Fruit fly (Drosophila melanogaster) whole organism, embryonic: Measurements from ENCODE around the gene CG13313.

ENCODE experiments used
- Aef1 ChIP-seq: fragments of 200-800 bp; sonication (Bioruptor generic); IDR thresholded peaks from 3 replicates; pipeline ENCODE4 v1.3.6; 2022; ENCODE audit warnings: missing biosample characterization, missing genetic modification characterization
- Bdp1 ChIP-seq: fragments of 200-800 bp; sonication (Bioruptor generic); optimal IDR thresholded peaks from 3 replicates; lab custom pipeline; 2016; ENCODE audit warnings: missing biosample characterization, missing genetic modification characterization
- Bgb ChIP-seq: fragments of 200-800 bp; sonication (Bioruptor generic); IDR thresholded peaks from 2 replicates; pipeline ENCODE4 v1.3.6; 2022; ENCODE audit warnings: missing biosample characterization, missing genetic modification characterization; ENCODE audit not compliant: partially characterized antibody
- Blimp-1 ChIP-seq: fragments of 200-800 bp; sonication (Bioruptor generic); optimal IDR thresholded peaks from 3 replicates; lab custom pipeline; 2018; ENCODE audit warnings: missing biosample characterization, missing genetic modification characterization, mild to moderate bottlenecking, moderate library complexity, missing genetic modification reagents
- BtbVII ChIP-seq: fragments of 200-800 bp; sonication (Bioruptor generic); optimal IDR thresholded peaks from 3 replicates; lab custom pipeline; 2017; ENCODE audit warnings: missing biosample characterization, mild to moderate bottlenecking, missing genetic modification characterization
- CG10274 ChIP-seq: fragments of 200-800 bp; sonication (Bioruptor generic); optimal IDR thresholded peaks from 3 replicates; lab custom pipeline; 2017; ENCODE audit warnings: missing biosample characterization, mild to moderate bottlenecking, missing genetic modification characterization
- CG11085 ChIP-seq: fragments of 200-800 bp; sonication (Bioruptor generic); IDR thresholded peaks from 2 replicates; pipeline ENCODE4 v1.3.6; 2022; ENCODE audit warnings: missing biosample characterization, missing genetic modification characterization
- CG11695 ChIP-seq: fragments of 200-800 bp; sonication (Bioruptor generic); IDR thresholded peaks from 3 replicates; pipeline ENCODE4 v1.3.6; 2022; ENCODE audit warnings: missing biosample characterization, missing genetic modification characterization
- CG11696 ChIP-seq: fragments of 200-800 bp; sonication (Bioruptor generic); IDR thresholded peaks from 2 replicates; pipeline ENCODE4 v1.3.6; 2022; ENCODE audit warnings: missing biosample characterization, missing genetic modification characterization
- CG12299 ChIP-seq: fragments of 200-800 bp; sonication (Bioruptor generic); optimal IDR thresholded peaks from 2 replicates; lab custom pipeline; 2018; ENCODE audit warnings: missing biosample characterization, mild to moderate bottlenecking, missing genetic modification characterization
- CG14710 ChIP-seq: fragments of 200-800 bp; sonication (Bioruptor generic); optimal IDR thresholded peaks from 3 replicates; lab custom pipeline; 2019; ENCODE audit warnings: missing biosample characterization, mild to moderate bottlenecking, missing genetic modification characterization, moderate library complexity
- CG14860 ChIP-seq: fragments of 200-800 bp; sonication (Bioruptor generic); IDR thresholded peaks from 3 replicates; pipeline ENCODE4 v1.3.6; 2022; ENCODE audit warnings: missing biosample characterization, missing genetic modification characterization; ENCODE audit not compliant: partially characterized antibody
- CG16863 ChIP-seq: fragments of 200-800 bp; sonication (Bioruptor generic); optimal IDR thresholded peaks from 3 replicates; lab custom pipeline; 2016; ENCODE audit warnings: missing biosample characterization, missing genetic modification characterization
- CG17802 ChIP-seq: fragments of 200-800 bp; sonication (Bioruptor generic); optimal IDR thresholded peaks from 2 replicates; lab custom pipeline; 2018; ENCODE audit warnings: missing biosample characterization, mild to moderate bottlenecking, missing genetic modification characterization, moderate library complexity
- CG18262 ChIP-seq: fragments of 200-800 bp; optimal IDR thresholded peaks from 3 replicates; lab custom pipeline; 2019; ENCODE audit warnings: missing biosample characterization, mild to moderate bottlenecking, missing genetic modification characterization, moderate library complexity
- CG2712 ChIP-seq: fragments of 200-800 bp; optimal IDR thresholded peaks from 3 replicates; lab custom pipeline; 2019; ENCODE audit warnings: missing biosample characterization, mild to moderate bottlenecking, missing genetic modification characterization, moderate library complexity
- CG3065 ChIP-seq: fragments of 200-800 bp; sonication (Bioruptor generic); optimal IDR thresholded peaks from 2 replicates; lab custom pipeline; 2016; ENCODE audit warnings: missing biosample characterization, missing genetic modification characterization
- CG3847 ChIP-seq: fragments of 200-800 bp; sonication (Bioruptor generic); IDR thresholded peaks from 2 replicates; pipeline ENCODE4 v1.3.6; 2022; ENCODE audit warnings: missing biosample characterization, missing genetic modification characterization
- CG42726 ChIP-seq: fragments of 200-800 bp; sonication (Bioruptor generic); IDR thresholded peaks from 2 replicates; pipeline ENCODE4 v1.3.6; 2022; ENCODE audit warnings: missing biosample characterization, missing genetic modification characterization; ENCODE audit not compliant: partially characterized antibody
- CG7357 ChIP-seq: fragments of 200-800 bp; sonication (Bioruptor generic); IDR thresholded peaks from 3 replicates; pipeline ENCODE4 v1.3.6; 2022; ENCODE audit warnings: missing biosample characterization, missing genetic modification characterization
- CG8944 ChIP-seq: fragments of 200-800 bp; sonication (Bioruptor generic); optimal IDR thresholded peaks from 3 replicates; lab custom pipeline; 2016; ENCODE audit warnings: missing biosample characterization, missing genetic modification characterization
- CG9876 ChIP-seq: fragments of 200-800 bp; sonication (Bioruptor generic); optimal IDR thresholded peaks from 2 replicates; lab custom pipeline; 2016; ENCODE audit warnings: missing biosample characterization, missing genetic modification characterization
- Dip3 ChIP-seq: fragments of 200-800 bp; sonication (Bioruptor generic); optimal IDR thresholded peaks from 3 replicates; lab custom pipeline; 2016; ENCODE audit warnings: missing biosample characterization, missing genetic modification characterization
- E2f1 ChIP-seq: fragments of 200-800 bp; sonication (Bioruptor generic); IDR thresholded peaks from 2 replicates; pipeline ENCODE4 v1.3.6; 2022; ENCODE audit warnings: missing biosample characterization, missing genetic modification characterization
- Ets97D ChIP-seq: fragments of 200-800 bp; sonication (Bioruptor generic); optimal IDR thresholded peaks from 3 replicates; lab custom pipeline; 2016; ENCODE audit warnings: missing biosample characterization, missing genetic modification characterization
- Gsc ChIP-seq: fragments of 200-800 bp; sonication (Bioruptor generic); IDR thresholded peaks from 2 replicates; pipeline ENCODE4 v1.3.6; 2022; ENCODE audit warnings: missing biosample characterization, missing genetic modification characterization
- Hr51 ChIP-seq, 2 experiments: fragments of 200-800 bp; sonication (Bioruptor generic); optimal IDR thresholded peaks; 2 replicates in 1 of 2; 3 replicates in 1 of 2; lab custom pipeline; 2016 to 2018; ENCODE audit warnings: missing biosample characterization in 2 of 2, missing genetic modification characterization in 2 of 2, mild to moderate bottlenecking in 1 of 2, moderate library complexity in 1 of 2
- Jarid2 ChIP-seq: fragments of 200-800 bp; sonication (Bioruptor generic); optimal IDR thresholded peaks from 3 replicates; lab custom pipeline; 2017; ENCODE audit warnings: mild to moderate bottlenecking, missing biosample characterization, missing genetic modification reagents, missing genetic modification characterization
- Stat92E ChIP-seq, 3 experiments: fragments of >200 bp in 2 of 3; fragments of 200-800 bp in 1 of 3; sonication (Bioruptor generic) in 1 of 3; optimal IDR thresholded peaks; 2 replicates each; lab custom pipeline; 2017 to 2019; ENCODE audit warnings: missing biosample characterization in 3 of 3, missing genetic modification characterization in 3 of 3, mild to moderate bottlenecking in 1 of 3, moderate library complexity in 1 of 3
- al ChIP-seq: fragments of 200-800 bp; sonication (Bioruptor generic); IDR thresholded peaks from 2 replicates; pipeline ENCODE4 v1.3.6; 2022; ENCODE audit warnings: missing biosample characterization, missing genetic modification characterization
- amos ChIP-seq: fragments of 200-800 bp; sonication (Bioruptor generic); IDR thresholded peaks from 2 replicates; pipeline ENCODE4 v1.3.6; 2022; ENCODE audit warnings: missing biosample characterization, missing genetic modification characterization; ENCODE audit not compliant: partially characterized antibody
- bbx ChIP-seq: fragments of 200-800 bp; sonication (Bioruptor generic); IDR thresholded peaks from 2 replicates; pipeline ENCODE4 v1.3.6; 2022; ENCODE audit warnings: missing biosample characterization, missing genetic modification characterization; ENCODE audit not compliant: partially characterized antibody
- bcd ChIP-seq: fragments of 200-800 bp; sonication (Bioruptor generic); optimal IDR thresholded peaks from 2 replicates; lab custom pipeline; 2017; ENCODE audit warnings: missing biosample characterization, mild to moderate bottlenecking, missing genetic modification characterization
- caup ChIP-seq: fragments of 200-800 bp; sonication (Bioruptor generic); optimal IDR thresholded peaks from 3 replicates; lab custom pipeline; 2017; ENCODE audit warnings: missing biosample characterization, mild to moderate bottlenecking, missing genetic modification characterization, moderate library complexity; ENCODE audit not compliant: severe bottlenecking
- crc ChIP-seq: fragments of 200-800 bp; sonication (Bioruptor generic); optimal IDR thresholded peaks from 2 replicates; lab custom pipeline; 2016; ENCODE audit warnings: missing biosample characterization, missing genetic modification characterization
- crol ChIP-seq: fragments of 200-800 bp; sonication (Bioruptor generic); IDR thresholded peaks from 2 replicates; pipeline ENCODE4 v1.3.6; 2022; ENCODE audit warnings: missing biosample characterization, missing genetic modification characterization
- dan ChIP-seq: fragments of 200-800 bp; sonication (Bioruptor generic); IDR thresholded peaks from 2 replicates; pipeline ENCODE4 v1.3.6; 2022; ENCODE audit warnings: missing biosample characterization, missing genetic modification characterization
- dmrt99B ChIP-seq: fragments of 200-800 bp; sonication (Bioruptor generic); optimal IDR thresholded peaks from 2 replicates; lab custom pipeline; 2018; ENCODE audit warnings: missing biosample characterization, mild to moderate bottlenecking, missing genetic modification characterization, moderate library complexity
- esg ChIP-seq: fragments of 200-800 bp; sonication (Bioruptor generic); conservative IDR thresholded peaks from 2 replicates; pipeline ENCODE4 v1.3.6; 2022; ENCODE audit warnings: missing biosample characterization, missing genetic modification characterization
- gsb ChIP-seq: fragments of 200-800 bp; sonication (Bioruptor generic); IDR thresholded peaks from 2 replicates; pipeline ENCODE4 v1.3.6; 2022; ENCODE audit warnings: missing biosample characterization, missing genetic modification characterization
- oc ChIP-seq: fragments of 200-800 bp; sonication (Bioruptor generic); optimal IDR thresholded peaks from 2 replicates; lab custom pipeline; 2018; ENCODE audit warnings: missing biosample characterization, mild to moderate bottlenecking, missing genetic modification characterization, moderate library complexity
- onecut ChIP-seq: fragments of 200-800 bp; sonication (Bioruptor generic); IDR thresholded peaks from 2 replicates; pipeline ENCODE4 v1.3.6; 2022; ENCODE audit warnings: missing biosample characterization, missing genetic modification characterization
- pan ChIP-seq, 4 experiments: fragments of >200 bp in 3 of 4; fragments of 200-800 bp in 1 of 4; sonication (Bioruptor generic) in 1 of 4; optimal IDR thresholded peaks in 3 of 4; IDR thresholded peaks in 1 of 4; 2 replicates each; pipeline versions ENCODE4 v1.3.6 to Lab custom; 2017 to 2022; ENCODE audit warnings: missing biosample characterization in 2 of 4, missing genetic modification characterization in 2 of 4, mixed read lengths in 1 of 4
- pho ChIP-seq: fragments of 200-800 bp; sonication (Bioruptor generic); optimal IDR thresholded peaks from 2 replicates; lab custom pipeline; 2016; ENCODE audit warnings: missing biosample characterization, missing genetic modification characterization
- prd ChIP-seq, 3 experiments: fragments of >200 bp in 2 of 3; fragments of 200-800 bp in 1 of 3; sonication (Bioruptor generic) in 1 of 3; optimal IDR thresholded peaks in 2 of 3; IDR thresholded peaks in 1 of 3; 2 replicates in 2 of 3; 3 replicates in 1 of 3; pipeline versions ENCODE4 v1.3.6 to Lab custom; 2017 to 2022; ENCODE audit warnings: missing biosample characterization in 1 of 3, missing genetic modification characterization in 1 of 3
- sima ChIP-seq: fragments of 200-800 bp; sonication (Bioruptor generic); optimal IDR thresholded peaks from 2 replicates; lab custom pipeline; 2016; ENCODE audit warnings: missing biosample characterization, missing genetic modification characterization
- slbo ChIP-seq: fragments of 200-800 bp; sonication (Bioruptor generic); IDR thresholded peaks from 2 replicates; pipeline ENCODE4 v1.3.6; 2022; ENCODE audit warnings: missing biosample characterization, missing genetic modification characterization
- vnd ChIP-seq: fragments of 200-800 bp; sonication (Bioruptor generic); IDR thresholded peaks from 3 replicates; pipeline ENCODE4 v1.3.6; 2022; ENCODE audit warnings: missing biosample characterization, missing genetic modification characterization; ENCODE audit not compliant: partially characterized antibody

CG13313 gene

DNA sequence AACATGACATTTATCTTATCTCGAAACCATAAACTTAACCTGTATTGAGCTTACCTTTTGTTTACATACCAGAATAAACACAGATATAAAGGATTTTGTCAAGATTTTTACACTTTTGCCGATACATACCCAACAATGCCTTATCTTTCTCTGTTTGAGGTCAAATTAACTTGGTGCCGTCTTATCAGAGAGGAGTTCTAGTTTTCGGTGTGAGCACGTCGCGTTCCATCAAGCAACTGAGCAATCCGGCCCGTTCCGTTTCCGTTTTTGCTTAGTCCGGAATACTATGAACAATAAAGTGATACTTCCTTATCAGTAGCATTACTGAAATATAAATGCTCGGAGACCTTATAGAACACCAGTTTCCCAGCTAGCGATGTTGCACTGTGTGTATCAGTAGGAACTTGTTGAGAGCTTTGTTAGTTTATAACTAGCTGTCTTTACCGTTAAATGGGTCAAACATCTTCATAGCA is 27.2 kb downstream of the CG13313 start, which contains the start of gene Galk (continued):
- TF ChIP-seq CG18262 (tag; lab: Kevin White, UChicago) (no peak), CG17802 (tag; lab: Kevin White, UChicago) (peak; percentile 25), slbo (peak; percentile 90), Blimp-1 (GFP tag; lab: Kevin White, UChicago) (peak; percentile 38), CG7357 (GFP tag; lab: Robert Waterston, UW) (no peak; the same call in 2 of the 3 replicates), bbx (no peak), CG11695 (GFP tag; lab: Robert Waterston, UW) (peak; percentile 38; the same call in 1 of the 3 replicates), CG14860 (GFP tag; lab: Robert Waterston, UW) (no peak), bcd (GFP tag; lab: Kevin White, UChicago) (peak; percentile 50), pan (optimal IDR thresholded peaks at IDR 0.05; lab: Kevin White, UChicago) (no peak), pan (GFP tag; optimal IDR thresholded peaks at IDR 0.05 in 1 of 2, IDR thresholded peaks at IDR 0.05 in 1 of 2) (peak in 1 of 2 experiments; percentile 81), crol (GFP tag; lab: Robert Waterston, UW) (no peak), gsb (GFP tag; lab: Robert Waterston, UW) (peak; percentile 75), CG16863 (peak; percentile 51), al (GFP tag; lab: Robert Waterston, UW) (peak; percentile 70), CG42726 (no peak), pho (GFP tag; lab: Kevin White, UChicago) (peak; percentile 36), Ets97D (GFP tag; lab: Kevin White, UChicago) (peak; percentile 11), Gsc (GFP tag; lab: Robert Waterston, UW) (no peak), onecut (GFP tag; lab: Robert Waterston, UW) (peak; percentile 65), Bgb (GFP tag; lab: Robert Waterston, UW) (no peak; the same call in 1 of the 2 replicates), CG11085 (GFP tag; lab: Robert Waterston, UW) (peak; percentile 46; the same call in 1 of the 2 replicates), Hr51 (GFP tag; optimal IDR thresholded peaks at IDR 0.05; lab: Kevin White, UChicago) (peak in 1 of 2 experiments; percentile 25), CG11696 (GFP tag; lab: Robert Waterston, UW) (peak; percentile 54; the same call in 1 of the 2 replicates), Stat92E (GFP tag; optimal IDR thresholded peaks at IDR 0.05; lab: Kevin White, UChicago) (no peak), CG8944 (GFP tag; lab: Kevin White, UChicago) (peak; percentile 27), BtbVII (GFP tag; lab: Kevin White, UChicago) (peak; percentile 80), Jarid2 (peak; percentile 56), Bdp1 (no peak), CG3847 (GFP tag; lab: Robert Waterston, UW) (peak; percentile 63; the same call in 1 of the 2 replicates), oc (tag; lab: Kevin White, UChicago) (no peak), caup (GFP tag; lab: Kevin White, UChicago) (peak; percentile 65), Aef1 (GFP tag; lab: Robert Waterston, UW) (peak; percentile 53; the same call in 1 of the 3 replicates), prd (optimal IDR thresholded peaks at IDR 0.05; lab: Kevin White, UChicago) (no peak), prd (GFP tag; IDR thresholded peaks at IDR 0.05; lab: Robert Waterston, UW) (peak; percentile 68), CG12299 (peak; percentile 48), sima (no peak), CG14710 (tag; lab: Kevin White, UChicago) (peak; percentile 1), esg (GFP tag; lab: Robert Waterston, UW) (no peak), amos (GFP tag; lab: Robert Waterston, UW) (no peak), Dip3 (GFP tag; lab: Kevin White, UChicago) (peak; percentile 43), vnd (GFP tag; lab: Robert Waterston, UW) (no peak), CG10274 (GFP tag; lab: Kevin White, UChicago) (peak; percentile 11), dmrt99B (tag; lab: Kevin White, UChicago) (no peak), CG9876 (peak; percentile 23), crc (GFP tag; lab: Kevin White, UChicago) (no peak), E2f1 (peak; percentile 71), CG3065 (GFP tag; lab: Kevin White, UChicago) (no peak), dan (GFP tag; lab: Robert Waterston, UW) (no peak), CG2712 (tag; lab: Kevin White, UChicago) (peak; percentile 5)
